Worm (Caenorhabditis elegans) whole organism, mixed stage, embryonic: Measurements from ENCODE around the gene nspa-8.

Experiments used
- ces-1 ChIP-seq: fragments of 150-350 bp; optimal IDR thresholded peaks from 2 replicates; lab custom pipeline; 2014; ENCODE audit warnings: missing biosample characterization, missing genetic modification reagents, missing genetic modification characterization
- pha-4 ChIP-seq: fragments of 150-350 bp; optimal IDR thresholded peaks from 2 replicates; lab custom pipeline; 2018; ENCODE audit warnings: missing biosample characterization, missing genetic modification reagents, missing genetic modification characterization

DNA sequence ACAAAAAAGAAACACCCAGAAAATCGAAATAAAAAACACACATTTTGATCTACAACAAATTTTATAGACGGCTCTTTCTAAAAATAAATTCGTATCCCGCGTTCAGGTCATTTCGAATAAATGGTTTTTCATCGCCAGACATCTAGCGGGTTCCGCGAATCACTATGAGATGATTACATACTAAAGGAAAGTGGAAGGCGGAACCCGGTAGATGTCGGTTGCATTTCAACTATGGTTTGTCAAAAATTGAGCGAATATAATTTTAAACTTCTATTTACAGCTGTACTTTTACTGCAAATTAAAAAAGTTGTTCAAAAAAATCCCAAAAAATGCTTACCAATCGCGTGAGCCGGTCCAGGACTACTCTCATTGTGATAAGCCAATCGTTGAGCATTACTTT is 29.0 kb downstream of the nspa-8 start:
- TF ChIP-seq pha-4 (tag; lab: Kevin White, UChicago) (no peak), ces-1 (no peak)
